Worm (Caenorhabditis elegans) whole organism, late embryonic: Measurements from ENCODE around the gene nlp-13.
A peak's percentile ranks its signal among the peaks of the same experiment; 100 is the strongest.

Experiments used
- C08G9.2 ChIP-seq: sonication (generic microtip); optimal IDR thresholded peaks from 2 replicates; lab custom pipeline; 2016; ENCODE audit warnings: mild to moderate bottlenecking, missing genetic modification characterization, moderate library complexity, missing compliant biosample characterization
- K09A11.1 ChIP-seq: sonication (generic microtip); optimal IDR thresholded peaks from 2 replicates; lab custom pipeline; 2017; ENCODE audit warnings: antibody characterized with exemption, mild to moderate bottlenecking, missing genetic modification characterization, missing compliant biosample characterization; ENCODE audit not compliant: insufficient read depth
- T23F11.4 ChIP-seq: fragments of 200-800 bp; sonication (Bioruptor generic); optimal IDR thresholded peaks from 2 replicates; lab custom pipeline; 2018; ENCODE audit warnings: mild to moderate bottlenecking, missing genetic modification characterization, missing compliant biosample characterization
- Y22D7AL.16 ChIP-seq: sonication (generic microtip); optimal IDR thresholded peaks from 2 replicates; lab custom pipeline; 2016; ENCODE audit warnings: missing genetic modification characterization, missing compliant biosample characterization
- ahr-1 ChIP-seq: sonication (generic microtip); optimal IDR thresholded peaks from 2 replicates; lab custom pipeline; 2016; ENCODE audit warnings: missing genetic modification characterization, missing compliant biosample characterization
- ama-1 ChIP-seq: fragments of 150-350 bp; optimal IDR thresholded peaks from 2 replicates; lab custom pipeline; 2014
- ceh-14 ChIP-seq: sonication (generic microtip); optimal IDR thresholded peaks from 2 replicates; lab custom pipeline; 2016; ENCODE audit warnings: missing genotype, missing genetic modification characterization, missing compliant biosample characterization
- ceh-18 ChIP-seq: sonication (generic microtip); optimal IDR thresholded peaks from 2 replicates; lab custom pipeline; 2016; ENCODE audit warnings: missing genetic modification characterization, missing compliant biosample characterization
- ceh-2 ChIP-seq: sonication (generic microtip); optimal IDR thresholded peaks from 2 replicates; lab custom pipeline; 2016; ENCODE audit warnings: missing genotype, missing genetic modification characterization, missing compliant biosample characterization
- ceh-22 ChIP-seq: sonication (generic microtip); optimal IDR thresholded peaks from 2 replicates; lab custom pipeline; 2017; ENCODE audit warnings: missing biosample characterization, missing genetic modification characterization
- ceh-31 ChIP-seq: sonication (generic microtip); optimal IDR thresholded peaks from 2 replicates; lab custom pipeline; 2016; ENCODE audit warnings: missing genetic modification characterization, missing compliant biosample characterization
- ceh-34 ChIP-seq: sonication (generic microtip); optimal IDR thresholded peaks from 2 replicates; lab custom pipeline; 2016; ENCODE audit warnings: mild to moderate bottlenecking, missing genetic modification characterization, missing compliant biosample characterization
- ceh-45 ChIP-seq: fragments of 200-800 bp; sonication (Bioruptor generic); IDR thresholded peaks from 2 replicates; pipeline ENCODE4 v1.3.6; 2022; ENCODE audit warnings: missing genetic modification reagents, missing genetic modification characterization, missing compliant biosample characterization
- ceh-6 ChIP-seq: fragments of 200-800 bp; sonication (Bioruptor generic); optimal IDR thresholded peaks from 2 replicates; lab custom pipeline; 2018; ENCODE audit warnings: mild to moderate bottlenecking, missing genetic modification characterization, missing compliant biosample characterization
- ceh-9 ChIP-seq: sonication (generic microtip); optimal IDR thresholded peaks from 2 replicates; lab custom pipeline; 2016; ENCODE audit warnings: mild to moderate bottlenecking, missing genetic modification characterization, inconsistent platforms, missing compliant biosample characterization
- dmd-4 ChIP-seq: sonication (generic microtip); optimal IDR thresholded peaks from 2 replicates; lab custom pipeline; 2016; ENCODE audit warnings: borderline replicate concordance, missing genetic modification characterization, missing compliant biosample characterization
- dve-1 ChIP-seq: sonication (generic microtip); optimal IDR thresholded peaks from 2 replicates; lab custom pipeline; 2017; ENCODE audit warnings: antibody characterized with exemption, mild to moderate bottlenecking, missing genetic modification characterization, missing compliant biosample characterization
- elt-2 ChIP-seq: sonication (generic microtip); optimal IDR thresholded peaks from 2 replicates; lab custom pipeline; 2016; ENCODE audit warnings: missing genetic modification reagents, missing genetic modification characterization, missing compliant biosample characterization
- ets-4 ChIP-seq: sonication (generic microtip); optimal IDR thresholded peaks from 2 replicates; lab custom pipeline; 2016; ENCODE audit warnings: missing genetic modification characterization, missing compliant biosample characterization
- fax-1 ChIP-seq: sonication (generic microtip); optimal IDR thresholded peaks from 2 replicates; lab custom pipeline; 2016; ENCODE audit warnings: missing genotype, missing genetic modification characterization, missing compliant biosample characterization
- fkh-10 ChIP-seq: fragments of 150-350 bp; optimal IDR thresholded peaks from 2 replicates; lab custom pipeline; 2014; ENCODE audit warnings: missing biosample characterization, missing genetic modification reagents, missing genetic modification characterization
- fkh-6 ChIP-seq: sonication (generic microtip); optimal IDR thresholded peaks from 2 replicates; lab custom pipeline; 2016; ENCODE audit warnings: missing genetic modification characterization, missing compliant biosample characterization
- gmeb-2 ChIP-seq: sonication (generic microtip); optimal IDR thresholded peaks from 2 replicates; lab custom pipeline; 2016; ENCODE audit warnings: missing genetic modification characterization, inconsistent platforms, missing compliant biosample characterization
- hlh-13 ChIP-seq: fragments of 200-800 bp; sonication (Bioruptor generic); optimal IDR thresholded peaks from 2 replicates; lab custom pipeline; 2018; ENCODE audit warnings: mild to moderate bottlenecking, missing genetic modification characterization, missing compliant biosample characterization
- hlh-15 ChIP-seq: sonication (generic microtip); optimal IDR thresholded peaks from 2 replicates; lab custom pipeline; 2016; ENCODE audit warnings: missing genetic modification characterization, missing compliant biosample characterization
- hlh-8 ChIP-seq: sonication (generic microtip); optimal IDR thresholded peaks from 2 replicates; lab custom pipeline; 2016; ENCODE audit warnings: missing genotype, missing genetic modification characterization, missing compliant biosample characterization
- lim-6 ChIP-seq: sonication (generic microtip); optimal IDR thresholded peaks from 2 replicates; lab custom pipeline; 2016; ENCODE audit warnings: missing genetic modification characterization, missing compliant biosample characterization
- lin-11 ChIP-seq: fragments of 200-800 bp; sonication (Bioruptor generic); optimal IDR thresholded peaks from 2 replicates; lab custom pipeline; 2018; ENCODE audit warnings: mild to moderate bottlenecking, missing genetic modification characterization, missing compliant biosample characterization
- madf-2 ChIP-seq: sonication (generic microtip); optimal IDR thresholded peaks from 2 replicates; lab custom pipeline; 2017; ENCODE audit warnings: missing genetic modification characterization, missing compliant biosample characterization
- mec-3 ChIP-seq: sonication (generic microtip); optimal IDR thresholded peaks from 2 replicates; lab custom pipeline; 2016; ENCODE audit warnings: borderline replicate concordance, missing genetic modification characterization, missing compliant biosample characterization
- nfya-1 ChIP-seq: sonication (generic microtip); optimal IDR thresholded peaks from 2 replicates; lab custom pipeline; 2017; ENCODE audit warnings: missing genetic modification characterization, mild to moderate bottlenecking, missing compliant biosample characterization, antibody characterized with exemption, moderate library complexity
- nhr-11 ChIP-seq: fragments of 150-350 bp; optimal IDR thresholded peaks from 2 replicates; lab custom pipeline; 2014; ENCODE audit warnings: missing biosample characterization, missing genetic modification characterization
- nhr-232 ChIP-seq: sonication (generic microtip); optimal IDR thresholded peaks from 2 replicates; lab custom pipeline; 2016; ENCODE audit warnings: missing genetic modification characterization, missing compliant biosample characterization
- odd-2 ChIP-seq: sonication (generic microtip); optimal IDR thresholded peaks from 2 replicates; lab custom pipeline; 2017; ENCODE audit warnings: antibody characterized with exemption, mild to moderate bottlenecking, missing genetic modification characterization, missing compliant biosample characterization
- pha-2 ChIP-seq: sonication (generic microtip); optimal IDR thresholded peaks from 2 replicates; lab custom pipeline; 2017; ENCODE audit warnings: mild to moderate bottlenecking, missing genetic modification characterization, missing compliant biosample characterization
- pqm-1 ChIP-seq: sonication (generic microtip); optimal IDR thresholded peaks from 2 replicates; lab custom pipeline; 2016; ENCODE audit warnings: missing genetic modification characterization, missing compliant biosample characterization
- pros-1 ChIP-seq: fragments of 150-350 bp; optimal IDR thresholded peaks from 2 replicates; lab custom pipeline; 2014; ENCODE audit warnings: missing biosample characterization, missing genetic modification reagents, missing genetic modification characterization
- rnt-1 ChIP-seq: sonication (generic microtip); optimal IDR thresholded peaks from 2 replicates; lab custom pipeline; 2016; ENCODE audit warnings: missing genetic modification characterization, missing compliant biosample characterization
- sox-2 ChIP-seq: fragments of 200-800 bp; sonication (Bioruptor generic); IDR thresholded peaks from 2 replicates; pipeline ENCODE4 v1.3.6; 2022; ENCODE audit warnings: missing genetic modification reagents, missing genetic modification characterization, missing compliant biosample characterization
- sox-4 ChIP-seq: sonication (generic microtip); optimal IDR thresholded peaks from 2 replicates; lab custom pipeline; 2017; ENCODE audit warnings: mild to moderate bottlenecking, missing genetic modification characterization, inconsistent platforms, missing compliant biosample characterization
- tbx-2 ChIP-seq: sonication (generic microtip); optimal IDR thresholded peaks from 2 replicates; lab custom pipeline; 2016; ENCODE audit warnings: missing genetic modification characterization, missing compliant biosample characterization
- tbx-7 ChIP-seq: sonication (generic microtip); optimal IDR thresholded peaks from 2 replicates; lab custom pipeline; 2016; ENCODE audit warnings: missing genotype, missing genetic modification characterization, missing compliant biosample characterization
- ttx-3 ChIP-seq: sonication (generic microtip); optimal IDR thresholded peaks from 2 replicates; lab custom pipeline; 2016; ENCODE audit warnings: missing genetic modification reagents, missing genetic modification characterization, missing compliant biosample characterization
- unc-42 ChIP-seq: sonication (generic microtip); optimal IDR thresholded peaks from 2 replicates; lab custom pipeline; 2016; ENCODE audit warnings: missing genotype, missing genetic modification characterization, missing compliant biosample characterization
- unc-55 ChIP-seq: sonication (generic microtip); optimal IDR thresholded peaks from 2 replicates; lab custom pipeline; 2017; ENCODE audit warnings: missing biosample characterization, missing genetic modification reagents, missing genetic modification characterization
- zip-5 ChIP-seq: sonication (generic microtip); optimal IDR thresholded peaks from 2 replicates; lab custom pipeline; 2016; ENCODE audit warnings: missing genetic modification characterization, missing compliant biosample characterization
- ztf-16 ChIP-seq: sonication (generic microtip); optimal IDR thresholded peaks from 2 replicates; lab custom pipeline; 2017; ENCODE audit warnings: missing genetic modification characterization, missing compliant biosample characterization

Gene nlp-13

DNA sequence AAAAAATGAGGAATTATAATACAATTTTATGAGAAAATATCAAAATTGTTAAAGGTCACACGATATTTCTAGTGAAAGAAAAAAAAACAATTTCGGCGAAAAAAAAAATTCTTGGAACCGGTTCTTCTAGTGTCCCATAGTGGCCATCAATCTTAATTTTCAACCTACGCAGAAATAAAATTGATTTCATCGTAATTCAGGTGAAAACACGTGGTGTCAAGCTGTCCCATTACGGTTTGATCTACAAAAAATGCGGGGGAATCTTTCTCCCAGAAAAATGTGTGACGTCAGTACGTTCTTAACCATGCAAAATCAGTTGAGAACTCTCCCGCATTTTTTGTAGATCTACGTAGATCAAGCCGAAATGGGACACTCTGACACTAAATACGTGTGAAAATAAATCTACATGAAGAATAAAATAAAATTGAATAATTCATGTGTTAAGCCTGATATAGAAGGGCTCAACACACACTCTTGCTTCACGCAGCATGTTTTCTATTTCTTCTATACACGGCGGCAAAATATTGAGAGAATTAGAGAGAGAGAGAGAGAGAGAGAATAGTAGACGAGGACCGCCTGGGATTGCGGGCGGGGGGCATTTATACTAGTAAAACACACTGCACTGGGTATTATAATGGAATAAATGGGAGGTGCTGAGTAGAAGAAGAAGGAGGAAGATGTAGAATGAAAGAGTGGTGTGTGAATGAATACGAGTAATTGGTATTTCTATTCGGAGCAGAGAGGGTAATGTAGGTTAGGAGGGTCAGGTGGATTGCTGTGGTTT, 43.3 kb upstream of the nlp-13 start (continued):
- no peak for TF ChIP-seq elt-2 (tag; lab: Kevin White, UChicago)
- TF ChIP-seq ceh-22: no peak
- TF ChIP-seq fkh-6: no peak
- TF ChIP-seq fkh-10 (GFP tag; lab: Kevin White, UChicago): no peak
- no peak for TF ChIP-seq pha-2 (tag; lab: Kevin White, UChicago)
- TF ChIP-seq unc-42 (tag; lab: Kevin White, UChicago): peak; percentile 74
- TF ChIP-seq C08G9.2 (tag; lab: Kevin White, UChicago): peak; percentile 11
- peak; percentile 73 for TF ChIP-seq ceh-31 (tag; lab: Kevin White, UChicago)
- peak; percentile 19 for TF ChIP-seq unc-55 (GFP tag; lab: Kevin White, UChicago)
- no peak for TF ChIP-seq hlh-13 (GFP tag; lab: Kevin White, UChicago)
- TF ChIP-seq ama-1 (lab: Kevin White, UChicago): no peak
- TF ChIP-seq K09A11.1 (tag; lab: Kevin White, UChicago): no peak
- peak; percentile 4 for TF ChIP-seq ceh-18 (tag; lab: Kevin White, UChicago)
- TF ChIP-seq ceh-2 (tag; lab: Kevin White, UChicago): no peak

DNA sequence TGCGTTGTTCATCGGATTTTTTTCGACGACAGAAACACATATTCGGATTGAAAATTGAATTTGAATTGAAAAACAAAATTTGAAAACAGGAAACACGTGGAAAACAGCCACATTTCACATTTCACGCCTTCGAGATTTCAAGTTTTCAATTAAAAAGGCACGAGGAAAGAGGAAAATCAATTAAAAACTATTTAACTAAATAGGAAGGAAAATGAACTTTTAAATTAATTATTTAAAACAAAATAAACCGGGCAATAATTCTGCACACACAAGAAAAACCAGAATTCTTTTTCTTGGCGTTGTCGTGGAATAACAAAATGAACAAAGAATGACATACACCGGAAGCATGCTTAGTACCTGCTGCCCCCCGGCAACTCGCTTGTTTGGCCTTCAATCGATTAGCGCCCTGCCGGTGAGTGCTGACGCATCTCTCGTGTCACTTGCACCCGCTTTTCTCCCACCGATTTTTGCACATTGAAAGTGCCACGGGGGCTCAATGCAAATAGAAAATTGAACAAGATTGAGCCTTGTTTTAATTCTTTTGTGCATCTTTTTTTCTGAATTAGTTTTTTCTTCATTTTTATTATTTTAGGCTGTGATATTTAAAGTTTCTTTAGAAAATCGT, 41.5 kb upstream of the nlp-13 start, which contains the start of gene Y45G5AM.9:
Gene Y45G5AM.9 (minus strand): TSS at position 51 of the 625 bp plus-strand sequence.
- TF ChIP-seq unc-42 (tag; lab: Kevin White, UChicago) (peak; percentile 66), sox-2 (GFP tag; lab: Robert Waterston, UW) (0 out of 2 replicates have a peak, but pooled peaks have one; percentile 32), tbx-7 (tag; lab: Kevin White, UChicago) (no peak), lin-11 (tag; lab: Kevin White, UChicago) (no peak), gmeb-2 (tag; lab: Kevin White, UChicago) (peak; percentile 11), ceh-2 (tag; lab: Kevin White, UChicago) (peak; percentile 59), ceh-34 (tag; lab: Kevin White, UChicago) (peak; percentile 63), hlh-13 (GFP tag; lab: Kevin White, UChicago) (no peak), dmd-4 (tag; lab: Kevin White, UChicago) (no peak), ztf-16 (peak; percentile 12), ceh-31 (tag; lab: Kevin White, UChicago) (peak; percentile 82), T23F11.4 (GFP tag; lab: Kevin White, UChicago) (no peak), fax-1 (tag; lab: Kevin White, UChicago) (peak; percentile 47), odd-2 (tag; lab: Kevin White, UChicago) (no peak), ceh-14 (tag; lab: Kevin White, UChicago) (peak; percentile 72), C08G9.2 (tag; lab: Kevin White, UChicago) (peak; percentile 2), sox-4 (tag; lab: Kevin White, UChicago) (peak; percentile 38), ets-4 (peak; percentile 39), elt-2 (tag; lab: Kevin White, UChicago) (peak; percentile 83), K09A11.1 (tag; lab: Kevin White, UChicago) (peak; percentile 25), tbx-2 (peak; percentile 81), hlh-8 (tag; lab: Kevin White, UChicago) (peak; percentile 12), ama-1 (lab: Kevin White, UChicago) (no peak), mec-3 (tag; lab: Kevin White, UChicago) (no peak), ttx-3 (tag; lab: Kevin White, UChicago) (peak; percentile 40), ceh-45 (GFP tag; lab: Robert Waterston, UW) (no peak), hlh-15 (tag; lab: Kevin White, UChicago) (peak; percentile 11), nhr-11 (no peak), pros-1 (tag; lab: Kevin White, UChicago) (no peak), ceh-9 (no peak), unc-55 (GFP tag; lab: Kevin White, UChicago) (no peak), zip-5 (no peak), rnt-1 (tag; lab: Kevin White, UChicago) (peak; percentile 50), dve-1 (tag; lab: Kevin White, UChicago) (peak; percentile 61), nhr-232 (tag; lab: Kevin White, UChicago) (no peak), lim-6 (tag; lab: Kevin White, UChicago) (no peak), madf-2 (tag; lab: Kevin White, UChicago) (peak; percentile 2), ahr-1 (no peak), pqm-1 (tag; lab: Kevin White, UChicago) (peak; percentile 17), Y22D7AL.16 (peak; percentile 1), fkh-10 (GFP tag; lab: Kevin White, UChicago) (peak; percentile 8), ceh-6 (GFP tag; lab: Kevin White, UChicago) (peak; percentile 30), nfya-1 (tag; lab: Kevin White, UChicago) (peak; percentile 76)
